Worm (Caenorhabditis elegans): ENCODE measurements around the gene lam-2.
A peak's percentile ranks its signal among the peaks of the same experiment; 100 is the strongest.

The lam-2 gene

DNA sequence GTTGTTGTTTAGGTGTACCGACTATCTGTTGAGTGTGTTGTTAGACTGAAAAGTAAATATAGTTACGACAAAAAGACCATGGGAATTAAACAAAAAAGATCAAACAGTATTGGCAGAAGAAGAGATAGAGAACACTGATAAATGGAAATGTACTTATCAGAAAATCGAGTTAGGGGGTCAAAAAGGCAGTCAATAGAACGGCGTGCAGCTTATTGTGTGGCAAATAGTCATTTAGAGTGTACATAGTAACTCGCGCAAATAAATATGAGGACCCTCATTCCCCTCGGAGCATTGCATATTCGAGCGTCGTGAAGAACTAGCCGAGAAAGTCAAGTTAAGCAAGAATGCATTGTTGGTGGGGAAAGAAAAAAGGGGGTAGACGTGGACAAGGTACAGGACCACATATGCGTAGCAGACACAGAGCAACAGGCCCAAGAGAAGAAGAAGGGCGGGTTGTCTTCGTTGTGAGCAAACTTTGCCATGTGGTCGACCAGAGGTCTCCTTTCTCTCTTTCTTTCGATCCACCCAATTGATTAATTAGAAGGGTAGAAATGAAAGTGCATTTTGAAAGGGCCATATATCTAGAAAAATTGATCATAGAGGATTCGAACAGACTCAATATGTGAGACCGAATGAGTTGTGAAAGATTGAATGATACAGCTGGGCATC is at the start of gene lam-2:
TSS of gene lam-2 (minus strand) at position 51 of the 669 bp plus-strand sequence.
- TF ChIP-seq ZK546.5 (tag; optimal IDR thresholded peaks at IDR 0.05) = no peak
- TF ChIP-seq pha-4 (tag; optimal IDR thresholded peaks at IDR 0.05) = peak; percentile 8

DNA sequence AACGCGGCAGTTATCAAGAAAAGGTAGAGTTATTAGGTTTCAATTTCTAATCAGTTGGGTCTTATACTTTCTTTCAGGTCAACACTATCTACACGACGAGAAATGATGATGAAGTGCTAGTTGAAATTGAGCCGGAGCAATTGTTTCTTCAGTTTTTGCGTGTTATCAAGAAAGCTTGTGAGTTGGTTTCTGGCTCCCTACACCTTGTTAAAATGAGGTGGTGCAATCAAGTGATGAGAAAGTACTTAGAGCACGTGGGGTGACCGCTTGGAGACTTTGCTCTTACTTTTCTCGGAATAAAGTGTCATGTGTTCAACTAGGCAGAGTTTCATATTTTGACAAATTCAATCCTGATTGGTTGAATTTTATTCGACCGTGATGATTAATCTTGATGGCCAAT is 49.4 kb upstream of the lam-2 start:
- TF ChIP-seq jun-1 (tag; optimal IDR thresholded peaks at IDR 0.05) (peak; percentile 38), nhr-67 (tag; optimal IDR thresholded peaks at IDR 0.05) (no peak), unc-62 (GFP tag; optimal IDR thresholded peaks at IDR 0.05) (no peak), skn-1 (tag; optimal IDR thresholded peaks at IDR 0.05) (peak; percentile 47), pqm-1 (tag; optimal IDR thresholded peaks at IDR 0.05) (peak; percentile 83), elt-2 (tag; optimal IDR thresholded peaks at IDR 0.05) (peak; percentile 94), nfya-1 (tag; optimal IDR thresholded peaks at IDR 0.05; ENCODE audit: insufficient read depth) (peak; percentile 41)

ce11 chrX:7199831-7200414 is 48.9 kb upstream of the lam-2 start, which contains the start of gene C55B6.1:
Gene C55B6.1, plus strand, starts transcription at chrX:7200364.
- TF ChIP-seq nfya-1 (tag; optimal IDR thresholded peaks at IDR 0.05; ENCODE audit: insufficient read depth) = peak; percentile 8
- no peak for TF ChIP-seq ztf-4 (tag; optimal IDR thresholded peaks at IDR 0.05)

DNA sequence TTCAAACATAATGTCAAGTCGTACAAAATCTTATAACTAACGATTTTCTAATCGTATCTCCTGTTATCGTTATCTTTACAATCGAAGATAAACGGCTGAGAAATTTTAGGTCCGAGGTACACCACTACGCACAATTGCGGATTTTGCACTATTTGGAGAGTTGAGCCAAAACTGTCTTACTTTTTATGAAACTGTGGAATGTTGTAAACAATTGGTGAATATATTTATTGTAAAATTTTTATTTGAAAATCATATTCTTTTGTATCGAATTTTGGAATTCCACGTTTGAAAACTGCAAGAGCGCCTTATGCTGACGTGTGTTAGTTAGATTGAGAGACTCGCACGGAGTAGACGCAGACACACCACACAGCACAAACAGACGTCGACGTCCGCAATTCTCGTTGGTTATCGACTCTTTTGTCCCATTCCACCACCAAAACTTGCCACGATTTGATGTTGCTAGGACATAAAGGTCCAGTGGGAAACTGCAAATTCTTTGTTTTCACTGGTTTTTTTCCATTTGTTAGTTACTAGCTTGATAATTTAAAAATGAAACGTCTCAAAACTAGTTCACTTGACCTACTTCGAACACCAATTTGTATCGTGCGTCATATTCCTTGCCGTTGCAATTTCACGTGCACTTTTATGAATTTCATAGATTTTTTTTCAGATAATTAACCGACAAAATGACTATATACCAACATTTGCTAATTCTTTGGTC is 43.0 kb upstream of the lam-2 start, which contains the start of gene dnj-7:
TSS of gene dnj-7 (plus strand) at position 671 of the 721 bp plus-strand sequence.
- TF ChIP-seq egl-5 (tag; optimal IDR thresholded peaks at IDR 0.05) (no peak), pqm-1 (tag; optimal IDR thresholded peaks at IDR 0.05) (no peak), skn-1 (tag; optimal IDR thresholded peaks at IDR 0.05) (peak; percentile 17), lsy-12 (tag; optimal IDR thresholded peaks at IDR 0.05) (no peak), nhr-43 (tag; optimal IDR thresholded peaks at IDR 0.05; ENCODE audit: poor library complexity, severe bottlenecking) (no peak), ztf-11 (tag; optimal IDR thresholded peaks at IDR 0.05) (no peak), nhr-77 (tag; optimal IDR thresholded peaks at IDR 0.05) (no peak), nhr-23 (tag; optimal IDR thresholded peaks at IDR 0.05) (peak; percentile 29), elt-1 (tag; optimal IDR thresholded peaks at IDR 0.05) (peak; percentile 28), nfya-1 (tag; optimal IDR thresholded peaks at IDR 0.05; ENCODE audit: insufficient read depth) (peak; percentile 50), pha-4 (tag; optimal IDR thresholded peaks at IDR 0.05) (no peak), ztf-4 (tag; optimal IDR thresholded peaks at IDR 0.05) (no peak), ceh-16 (tag; optimal IDR thresholded peaks at IDR 0.05) (no peak), eor-1 (tag; optimal IDR thresholded peaks at IDR 0.05) (no peak), elt-3 (tag; optimal IDR thresholded peaks at IDR 0.05) (peak in 1 of 3 experiments; percentile 90), ceh-28 (tag; optimal IDR thresholded peaks at IDR 0.05) (peak; percentile 21), R02D3.7 (tag; optimal IDR thresholded peaks at IDR 0.05) (no peak), tbx-2 (tag; optimal IDR thresholded peaks at IDR 0.05) (peak; percentile 1), zag-1 (tag; optimal IDR thresholded peaks at IDR 0.05) (no peak), elt-2 (tag; optimal IDR thresholded peaks at IDR 0.05) (peak; percentile 43)

ce11 chrX:7191882-7192281 is 40.8 kb upstream of the lam-2 start, which contains the start of gene C55B6.7:
Gene C55B6.7, minus strand, starts transcription at chrX:7191982.
- TF ChIP-seq lin-15B (tag; optimal IDR thresholded peaks at IDR 0.05) (no peak), ztf-4 (tag; optimal IDR thresholded peaks at IDR 0.05) (no peak), nhr-12 (tag; optimal IDR thresholded peaks at IDR 0.05) (no peak), nhr-77 (tag; optimal IDR thresholded peaks at IDR 0.05) (no peak), fkh-10 (GFP tag; optimal IDR thresholded peaks at IDR 0.05) (no peak), nhr-43 (tag; optimal IDR thresholded peaks at IDR 0.05; ENCODE audit: poor library complexity, severe bottlenecking) (no peak), mdl-1 (tag; optimal IDR thresholded peaks at IDR 0.05) (no peak), zag-1 (tag; optimal IDR thresholded peaks at IDR 0.05) (no peak), sea-2 (GFP tag; optimal IDR thresholded peaks at IDR 0.05) (no peak), egl-27 (tag; optimal IDR thresholded peaks at IDR 0.05) (no peak), ZK546.5 (tag; optimal IDR thresholded peaks at IDR 0.05) (no peak), nfya-1 (tag; optimal IDR thresholded peaks at IDR 0.05; ENCODE audit: insufficient read depth) (no peak), ama-1 (optimal IDR thresholded peaks at IDR 0.05) (no peak), hmg-11 (tag; optimal IDR thresholded peaks at IDR 0.05) (no peak), lsy-12 (tag; optimal IDR thresholded peaks at IDR 0.05) (no peak)

All from whole organism, L3 larva.